Worm (Caenorhabditis elegans): ENCODE data around the gene pnp-1.

pnp-1 gene

DNA sequence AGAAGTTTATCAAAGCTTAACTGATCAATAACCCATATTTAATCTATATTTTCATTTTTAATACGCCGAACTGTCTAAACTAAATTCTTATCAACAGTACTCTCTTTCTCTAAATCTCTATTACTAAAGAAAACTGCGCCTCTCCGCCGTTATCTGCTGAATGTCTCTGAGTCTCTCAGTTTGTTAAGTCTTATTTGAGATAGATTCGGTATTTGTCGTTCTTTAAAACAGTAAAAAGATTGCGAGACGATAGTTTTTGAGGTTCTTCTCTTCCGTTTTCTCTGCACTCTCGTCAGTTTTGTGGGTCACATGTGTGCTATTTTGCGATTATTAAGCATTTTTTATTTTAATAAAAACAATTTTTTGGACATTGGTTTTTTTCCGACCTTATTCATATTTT lies 23.9 kb downstream of the pnp-1 start, which contains the start of gene sma-10 (continued):
- TF ChIP-seq him-1 (tag; optimal IDR thresholded peaks at IDR 0.05) (no peak), lin-54 (GFP tag; optimal IDR thresholded peaks at IDR 0.05) (peak; percentile 11), B0261.1 (tag; optimal IDR thresholded peaks at IDR 0.05) (no peak), hmg-1.2 (GFP tag; IDR thresholded peaks at IDR 0.05) (peak; percentile 40; the same call in 1 of the 2 replicates)

DNA sequence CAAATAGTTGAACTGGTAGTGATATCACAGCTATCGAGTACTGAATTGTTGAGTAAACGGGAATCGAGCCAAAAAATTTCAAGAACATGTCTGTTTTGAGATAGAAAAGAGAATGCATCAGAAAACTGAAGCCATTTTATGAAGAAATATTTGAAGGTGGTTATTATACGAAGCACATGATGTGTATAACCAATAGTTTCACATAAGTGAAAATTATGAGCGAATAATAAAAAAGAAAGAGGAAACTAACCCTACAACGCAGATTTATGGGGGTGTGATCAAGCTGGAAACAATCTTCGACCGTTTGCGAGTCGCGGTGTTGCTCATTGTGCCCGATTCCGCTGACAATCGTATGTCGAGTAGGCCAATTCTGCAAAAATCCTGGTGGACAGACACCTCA lies 24.8 kb downstream of the pnp-1 start, which contains the start of gene srh-282:
TSS of gene srh-282 (minus strand) at position 101 of the 400 bp plus-strand sequence.
- TF ChIP-seq F23B12.7 (tag; optimal IDR thresholded peaks at IDR 0.05; ENCODE audit: insufficient read depth) (no peak), T26A5.8 (tag; optimal IDR thresholded peaks at IDR 0.05) (no peak), rec-8 (tag; optimal IDR thresholded peaks at IDR 0.05) (no peak), dpl-1 (GFP tag; optimal IDR thresholded peaks at IDR 0.05) (no peak), die-1 (tag; optimal IDR thresholded peaks at IDR 0.05) (no peak), nfya-1 (tag; optimal IDR thresholded peaks at IDR 0.05; ENCODE audit: borderline replicate concordance, insufficient read depth) (no peak), cebp-1 (GFP tag; IDR thresholded peaks at IDR 0.05) (no peak), cebp-1 (tag; optimal IDR thresholded peaks at IDR 0.05) (no peak), lin-54 (GFP tag; optimal IDR thresholded peaks at IDR 0.05) (no peak), B0261.1 (tag; optimal IDR thresholded peaks at IDR 0.05) (no peak), efl-1 (GFP tag; optimal IDR thresholded peaks at IDR 0.05) (no peak), snpc-1.3 (tag; optimal IDR thresholded peaks at IDR 0.05; ENCODE audit: insufficient read depth) (no peak), Y95B8A.8 (GFP tag; IDR thresholded peaks at IDR 0.05) (no peak), ztf-6 (GFP tag; IDR thresholded peaks at IDR 0.05) (no peak), Y53G8AR.9 (GFP tag; conservative IDR thresholded peaks at IDR 0.05) (no peak), ztf-18 (tag; optimal IDR thresholded peaks at IDR 0.05) (no peak)

- TF ChIP-seq ztf-18 (tag; optimal IDR thresholded peaks at IDR 0.05) (no peak), dox-1 (GFP tag; IDR thresholded peaks at IDR 0.05) (no peak), B0035.1 (tag; optimal IDR thresholded peaks at IDR 0.05) (no peak), D2030.7 (GFP tag; IDR thresholded peaks at IDR 0.05) (no peak), mcd-1 (GFP tag; IDR thresholded peaks at IDR 0.05) (no peak), akir-1 (GFP tag; optimal IDR thresholded peaks at IDR 0.05) (no peak), unc-130 (GFP tag; optimal IDR thresholded peaks at IDR 0.05) (no peak), K11D2.4 (GFP tag; IDR thresholded peaks at IDR 0.05) (no peak), F49E8.2 (tag; optimal IDR thresholded peaks at IDR 0.05; ENCODE audit: insufficient read depth) (no peak)
These were observed 29.0 kb downstream of the pnp-1 start, which contains the start of gene T21D12.11 for ce11 chrIV:269107-269506. T21D12.11 (plus strand) TSS chrIV:269407.

DNA sequence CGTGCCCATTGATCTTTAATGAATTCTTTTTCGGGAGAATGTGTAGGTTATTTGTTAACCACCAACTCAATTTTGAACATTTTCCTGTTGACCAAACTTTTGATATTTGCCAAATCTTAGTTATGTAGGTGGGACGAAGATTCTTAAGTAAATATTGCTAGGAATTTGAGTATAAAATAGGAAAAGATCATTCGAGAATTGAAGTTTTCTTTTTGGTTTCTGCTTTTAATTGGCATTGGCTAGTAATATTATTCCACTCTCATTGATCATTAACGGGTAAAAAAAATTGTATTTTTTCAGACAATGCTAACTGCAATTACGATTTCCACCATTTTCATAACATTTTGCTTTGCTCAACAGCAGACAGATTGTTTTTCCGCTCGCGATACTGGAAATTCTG lies 32.0 kb downstream of the pnp-1 start, which contains the start of gene T21D12.12:
TSS of gene T21D12.12 (plus strand) at position 301 of the 400 bp plus-strand sequence.
- TF ChIP-seq zim-3 (tag; optimal IDR thresholded peaks at IDR 0.05): no peak
- no peak for TF ChIP-seq lin-54 (GFP tag; optimal IDR thresholded peaks at IDR 0.05)
- TF ChIP-seq snpc-1.1 (tag; optimal IDR thresholded peaks at IDR 0.05; ENCODE audit: insufficient read depth): no peak
- no peak for TF ChIP-seq ceh-100 (GFP tag; IDR thresholded peaks at IDR 0.05)
- TF ChIP-seq F57C9.4 (tag; optimal IDR thresholded peaks at IDR 0.05): no peak
- no peak for TF ChIP-seq nhr-179 (tag; optimal IDR thresholded peaks at IDR 0.05)
- no peak for TF ChIP-seq hlh-12 (tag; optimal IDR thresholded peaks at IDR 0.05)
- no peak for TF ChIP-seq xnd-1 (tag; optimal IDR thresholded peaks at IDR 0.05)
- no peak for TF ChIP-seq ztf-28 (GFP tag; IDR thresholded peaks at IDR 0.05)
- no peak for TF ChIP-seq egl-18 (GFP tag; IDR thresholded peaks at IDR 0.05)
- no peak for TF ChIP-seq snpc-1.3 (tag; optimal IDR thresholded peaks at IDR 0.05; ENCODE audit: insufficient read depth)
- no peak for TF ChIP-seq mxl-1 (tag; optimal IDR thresholded peaks at IDR 0.05)
- no peak for TF ChIP-seq nhr-120 (GFP tag; IDR thresholded peaks at IDR 0.05)
- no peak for TF ChIP-seq F22D6.2 (tag; optimal IDR thresholded peaks at IDR 0.05)
- TF ChIP-seq lir-1 (GFP tag; conservative IDR thresholded peaks at IDR 0.05): no peak
- no peak for TF ChIP-seq dpff-1 (tag; optimal IDR thresholded peaks at IDR 0.05)

Measured in whole organism, young adult.